Worm (Caenorhabditis elegans) whole organism, mixed stage, embryonic: ENCODE results near the gene fbxa-176.

Experiments
- M03D4.4 ChIP-seq: sonication (generic microtip); optimal IDR thresholded peaks from 2 replicates; lab custom pipeline; 2017; ENCODE audit warnings: mild to moderate bottlenecking, missing genetic modification characterization, missing compliant biosample characterization
- bed-3 ChIP-seq: fragments of 200-800 bp; sonication (Bioruptor generic); optimal IDR thresholded peaks from 3 replicates; lab custom pipeline; 2018; ENCODE audit warnings: mild to moderate bottlenecking, missing genetic modification characterization, moderate library complexity, missing compliant biosample characterization
- blmp-1 ChIP-seq: fragments of 150-350 bp; optimal IDR thresholded peaks from 2 replicates; lab custom pipeline; 2014; ENCODE audit warnings: missing biosample characterization, missing genetic modification characterization
- ceh-43 ChIP-seq: fragments of 200-800 bp; sonication (Bioruptor generic); optimal IDR thresholded peaks from 2 replicates; lab custom pipeline; 2018; ENCODE audit warnings: mild to moderate bottlenecking, missing genetic modification characterization, moderate library complexity, missing compliant biosample characterization
- ceh-83 ChIP-seq: fragments of 200-800 bp; sonication (Bioruptor generic); optimal IDR thresholded peaks from 2 replicates; lab custom pipeline; 2018; ENCODE audit warnings: mild to moderate bottlenecking, missing genetic modification characterization, missing compliant biosample characterization
- ces-1 ChIP-seq: fragments of 150-350 bp; optimal IDR thresholded peaks from 2 replicates; lab custom pipeline; 2014; ENCODE audit warnings: missing biosample characterization, missing genetic modification reagents, missing genetic modification characterization
- cnd-1 ChIP-seq: fragments of 200-800 bp; sonication (Bioruptor generic); optimal IDR thresholded peaks from 2 replicates; lab custom pipeline; 2018; ENCODE audit warnings: mild to moderate bottlenecking, missing genetic modification characterization, missing compliant biosample characterization
- drap-1 ChIP-seq: fragments of 200-800 bp; sonication (Bioruptor generic); optimal IDR thresholded peaks from 3 replicates; lab custom pipeline; 2018; ENCODE audit warnings: mild to moderate bottlenecking, missing genetic modification characterization, missing compliant biosample characterization
- elt-1 ChIP-seq: sonication (generic microtip); optimal IDR thresholded peaks from 2 replicates; lab custom pipeline; 2017; ENCODE audit warnings: missing genetic modification characterization, mild to moderate bottlenecking, missing compliant biosample characterization, antibody characterized with exemption, moderate library complexity, borderline replicate concordance; ENCODE audit not compliant: insufficient read depth
- elt-3 ChIP-seq: fragments of 150-350 bp; optimal IDR thresholded peaks from 2 replicates; lab custom pipeline; 2014; ENCODE audit warnings: missing biosample characterization, missing genetic modification characterization
- flh-1 ChIP-seq: fragments of 200-800 bp; sonication (Bioruptor generic); optimal IDR thresholded peaks from 2 replicates; lab custom pipeline; 2018; ENCODE audit warnings: mild to moderate bottlenecking, missing genetic modification characterization, moderate library complexity, missing compliant biosample characterization
- ham-2 ChIP-seq: fragments of 200-800 bp; sonication (Bioruptor generic); optimal IDR thresholded peaks from 2 replicates; lab custom pipeline; 2018; ENCODE audit warnings: mild to moderate bottlenecking, missing genetic modification characterization, missing compliant biosample characterization
- hlh-1 ChIP-seq: fragments of 150-350 bp; optimal IDR thresholded peaks from 2 replicates; lab custom pipeline; 2014; ENCODE audit warnings: missing biosample characterization, missing genetic modification reagents, missing genetic modification characterization
- lin-13 ChIP-seq: fragments of 150-350 bp; optimal IDR thresholded peaks from 2 replicates; lab custom pipeline; 2014; ENCODE audit warnings: missing biosample characterization, missing genetic modification characterization
- lin-32 ChIP-seq: fragments of 200-800 bp; sonication (Bioruptor generic); optimal IDR thresholded peaks from 2 replicates; lab custom pipeline; 2018; ENCODE audit warnings: mild to moderate bottlenecking, missing genetic modification characterization, missing compliant biosample characterization
- lsy-2 ChIP-seq: fragments of 150-350 bp; optimal IDR thresholded peaks from 2 replicates; lab custom pipeline; 2014; ENCODE audit warnings: missing biosample characterization, missing genetic modification characterization
- mab-5 ChIP-seq: fragments of 150-350 bp; optimal IDR thresholded peaks from 2 replicates; lab custom pipeline; 2014; ENCODE audit warnings: missing biosample characterization, missing genetic modification characterization
- mep-1 ChIP-seq: fragments of 150-350 bp; optimal IDR thresholded peaks from 2 replicates; lab custom pipeline; 2017; ENCODE audit warnings: missing biosample characterization, missing genetic modification reagents, missing genetic modification characterization, inconsistent platforms
- nhr-12 ChIP-seq: fragments of 150-350 bp; optimal IDR thresholded peaks from 2 replicates; lab custom pipeline; 2014; ENCODE audit warnings: missing biosample characterization, missing genetic modification characterization
- nhr-237 ChIP-seq: fragments of 150-350 bp; optimal IDR thresholded peaks from 2 replicates; lab custom pipeline; 2014; ENCODE audit warnings: missing biosample characterization, missing genetic modification characterization
- nhr-28 ChIP-seq: fragments of 150-350 bp; optimal IDR thresholded peaks from 2 replicates; lab custom pipeline; 2014; ENCODE audit warnings: missing biosample characterization, missing genetic modification characterization
- pha-4 ChIP-seq: fragments of 150-350 bp; optimal IDR thresholded peaks from 2 replicates; lab custom pipeline; 2018; ENCODE audit warnings: missing biosample characterization, missing genetic modification reagents, missing genetic modification characterization
- sem-2 ChIP-seq: fragments of 200-800 bp; sonication (Bioruptor generic); optimal IDR thresholded peaks from 2 replicates; lab custom pipeline; 2018; ENCODE audit warnings: mild to moderate bottlenecking, missing genetic modification characterization, missing compliant biosample characterization
- snpc-4 ChIP-seq: fragments of 150-350 bp; optimal IDR thresholded peaks from 2 replicates; lab custom pipeline; 2014; ENCODE audit warnings: missing biosample characterization, missing genetic modification characterization
- sptf-1 ChIP-seq: sonication (generic microtip); optimal IDR thresholded peaks from 2 replicates; lab custom pipeline; 2017; ENCODE audit warnings: mild to moderate bottlenecking, missing genetic modification characterization, moderate library complexity, missing compliant biosample characterization
- tbx-8 ChIP-seq: fragments of 200-800 bp; sonication (Bioruptor generic); optimal IDR thresholded peaks from 2 replicates; lab custom pipeline; 2018; ENCODE audit warnings: mild to moderate bottlenecking, missing genetic modification characterization, moderate library complexity, missing compliant biosample characterization
- unc-120 ChIP-seq: sonication (generic microtip); optimal IDR thresholded peaks from 2 replicates; lab custom pipeline; 2017; ENCODE audit warnings: missing genetic modification characterization, missing compliant biosample characterization; ENCODE audit not compliant: poor library complexity, severe bottlenecking
- unc-39 ChIP-seq: fragments of 150-350 bp; optimal IDR thresholded peaks from 2 replicates; lab custom pipeline; 2014; ENCODE audit warnings: missing biosample characterization, missing genetic modification characterization
- unc-62 ChIP-seq: fragments of 150-350 bp; optimal IDR thresholded peaks from 2 replicates; lab custom pipeline; 2014; ENCODE audit warnings: missing biosample characterization, missing genetic modification reagents, missing genetic modification characterization
- zip-8 ChIP-seq: fragments of 150-350 bp; optimal IDR thresholded peaks from 2 replicates; lab custom pipeline; 2014; ENCODE audit warnings: missing biosample characterization, missing genetic modification characterization
- ztf-11 ChIP-seq: fragments of 150-350 bp; optimal IDR thresholded peaks from 2 replicates; lab custom pipeline; 2014; ENCODE audit warnings: missing biosample characterization, missing genetic modification characterization

The fbxa-176 gene

DNA sequence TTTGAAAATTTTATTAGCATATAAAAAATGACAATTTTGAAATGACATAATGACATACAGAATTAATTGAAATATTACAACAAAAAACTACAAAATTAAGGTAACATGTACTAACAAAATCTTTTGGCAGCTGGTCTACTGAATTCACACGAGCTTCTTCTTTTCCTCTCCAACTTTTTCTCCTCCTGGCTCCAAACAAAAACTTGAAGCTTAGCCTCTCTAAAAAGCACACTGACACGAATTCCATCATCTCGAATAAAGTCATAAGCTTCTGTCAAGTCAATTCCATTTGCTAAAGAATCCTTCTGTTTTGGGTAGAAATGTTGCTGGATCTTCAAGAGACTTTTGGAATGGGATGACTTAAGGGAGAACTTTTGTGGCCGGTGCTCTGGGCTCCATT lies 1.9 kb downstream of the fbxa-176 start:
- TF ChIP-seq unc-39 (tag; lab: Kevin White, UChicago): no peak
- no peak for TF ChIP-seq ham-2
- TF ChIP-seq lin-32 (GFP tag; lab: Kevin White, UChicago): no peak
- no peak for TF ChIP-seq lin-13 (tag; lab: Kevin White, UChicago)
- no peak for TF ChIP-seq sem-2 (GFP tag; lab: Kevin White, UChicago)
- TF ChIP-seq lsy-2 (tag; lab: Kevin White, UChicago): no peak
- TF ChIP-seq elt-3 (tag; lab: Kevin White, UChicago): no peak
- TF ChIP-seq mab-5 (tag; lab: Kevin White, UChicago): no peak
- no peak for TF ChIP-seq cnd-1
- TF ChIP-seq blmp-1 (tag; lab: Kevin White, UChicago): no peak
- no peak for TF ChIP-seq flh-1 (GFP tag; lab: Kevin White, UChicago)
- TF ChIP-seq snpc-4 (tag; lab: Kevin White, UChicago): no peak

DNA sequence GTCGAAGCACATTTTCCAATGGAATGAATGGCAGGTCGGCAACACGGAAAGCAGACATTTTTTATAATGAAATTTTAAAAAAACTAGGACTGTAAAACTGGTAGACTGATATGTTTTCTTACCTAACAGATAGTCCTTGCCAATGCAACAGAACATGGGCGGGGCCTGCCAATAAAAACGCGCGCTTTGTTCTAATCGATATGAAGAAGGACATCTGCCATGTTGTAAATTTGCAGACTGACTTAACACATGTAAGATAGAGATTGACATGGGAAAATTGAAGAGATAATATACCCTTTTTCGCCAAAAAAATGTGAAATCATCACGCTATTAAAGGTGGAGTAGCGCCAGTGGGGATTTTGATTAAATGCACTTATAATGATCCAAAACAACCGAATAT lies 3.3 kb downstream of the fbxa-176 start, which contains the start of gene C38D9.8:
Gene C38D9.8 (minus strand): TSS at position 101 of the 400 bp plus-strand sequence.
- TF ChIP-seq nhr-12 (tag; lab: Kevin White, UChicago) (no peak), zip-8 (tag; lab: Kevin White, UChicago) (no peak), ceh-43 (no peak), unc-62 (GFP tag; lab: Kevin White, UChicago) (no peak), nhr-28 (tag; lab: Kevin White, UChicago) (no peak), sptf-1 (tag; lab: Kevin White, UChicago) (no peak), M03D4.4 (tag; lab: Kevin White, UChicago) (no peak), unc-39 (tag; lab: Kevin White, UChicago) (no peak), ztf-11 (tag; lab: Kevin White, UChicago) (no peak), bed-3 (GFP tag; lab: Kevin White, UChicago) (no peak), drap-1 (no peak), mep-1 (tag; lab: Kevin White, UChicago) (no peak)

DNA sequence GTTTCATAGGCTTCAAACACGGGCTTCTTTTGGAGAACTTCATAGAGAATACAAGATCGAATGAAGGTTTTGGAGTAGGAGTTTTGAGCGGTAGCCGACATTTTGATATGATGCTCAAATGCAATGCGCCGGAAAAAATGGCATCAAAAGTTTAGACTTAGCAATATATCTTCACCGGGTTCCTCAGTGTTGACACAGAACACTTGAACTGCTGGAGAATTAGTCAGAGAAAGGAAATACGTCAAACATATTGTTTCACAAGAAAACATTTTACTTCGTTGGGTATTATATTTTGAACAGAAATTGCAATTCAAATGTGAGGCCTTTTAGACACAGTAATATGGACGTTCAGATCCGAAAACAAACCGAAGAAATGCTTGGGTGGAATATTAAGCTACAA lies 8.9 kb downstream of the fbxa-176 start, which contains the start of gene fbxa-174:
Gene fbxa-174 (minus strand): TSS at position 101 of the 400 bp plus-strand sequence.
- TF ChIP-seq flh-1 (GFP tag; lab: Kevin White, UChicago) (no peak), ces-1 (GFP tag; lab: Kevin White, UChicago) (no peak), nhr-12 (tag; lab: Kevin White, UChicago) (no peak), mab-5 (tag; lab: Kevin White, UChicago) (no peak), pha-4 (tag; lab: Kevin White, UChicago) (no peak), sptf-1 (tag; lab: Kevin White, UChicago) (no peak), drap-1 (no peak), unc-62 (GFP tag; lab: Kevin White, UChicago) (no peak), tbx-8 (GFP tag; lab: Kevin White, UChicago) (no peak), ceh-43 (no peak), ceh-83 (no peak), ztf-11 (tag; lab: Kevin White, UChicago) (no peak), mep-1 (tag; lab: Kevin White, UChicago) (no peak), snpc-4 (tag; lab: Kevin White, UChicago) (no peak), elt-3 (tag; lab: Kevin White, UChicago) (no peak), zip-8 (tag; lab: Kevin White, UChicago) (no peak), blmp-1 (tag; lab: Kevin White, UChicago) (no peak), M03D4.4 (tag; lab: Kevin White, UChicago) (no peak)

DNA sequence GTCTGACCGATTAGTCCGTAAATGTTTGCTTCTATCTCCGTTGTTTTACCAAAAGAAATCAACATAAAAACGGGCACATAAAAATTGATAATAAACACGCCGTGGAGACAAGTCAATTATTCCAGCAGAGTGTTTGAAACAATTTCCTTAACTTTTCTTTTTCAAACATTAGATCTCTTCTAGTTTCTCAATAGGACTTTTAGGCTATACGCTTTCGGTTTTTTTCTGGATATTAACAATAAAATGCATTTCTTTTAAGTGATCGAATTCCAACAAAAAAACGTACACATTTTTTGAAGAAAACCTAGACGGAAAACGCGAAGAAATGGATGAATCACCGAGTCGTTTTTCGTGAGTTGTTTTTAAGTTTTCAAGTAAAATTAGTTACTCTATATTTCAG lies 9.5 kb downstream of the fbxa-176 start, which contains the start of gene fbxa-172:
Gene fbxa-172 (plus strand): TSS at position 301 of the 400 bp plus-strand sequence.
- no peak for TF ChIP-seq ceh-43
- no peak for TF ChIP-seq pha-4 (tag; lab: Kevin White, UChicago)
- TF ChIP-seq bed-3 (GFP tag; lab: Kevin White, UChicago): no peak
- TF ChIP-seq lsy-2 (tag; lab: Kevin White, UChicago): no peak
- TF ChIP-seq unc-62 (GFP tag; lab: Kevin White, UChicago): no peak
- TF ChIP-seq M03D4.4 (tag; lab: Kevin White, UChicago): no peak
- no peak for TF ChIP-seq nhr-237 (tag; lab: Kevin White, UChicago)
- no peak for TF ChIP-seq snpc-4 (tag; lab: Kevin White, UChicago)
- TF ChIP-seq unc-120 (tag; lab: Kevin White, UChicago): no peak
- no peak for TF ChIP-seq hlh-1 (tag; lab: Kevin White, UChicago)
- TF ChIP-seq elt-1 (tag; lab: Kevin White, UChicago): no peak
